Fruit fly (Drosophila melanogaster) ovary, adult (tissue): Measurements from ENCODE around the gene CG1532.

ENCODE experiments used
- CG17801 ChIP-seq: fragments of 200-800 bp; optimal IDR thresholded peaks from 2 replicates; lab custom pipeline; 2019; ENCODE audit warnings: missing biosample characterization, mild to moderate bottlenecking, missing genetic modification characterization, moderate library complexity; ENCODE audit not compliant: partially characterized antibody

The CG1532 gene

DNA sequence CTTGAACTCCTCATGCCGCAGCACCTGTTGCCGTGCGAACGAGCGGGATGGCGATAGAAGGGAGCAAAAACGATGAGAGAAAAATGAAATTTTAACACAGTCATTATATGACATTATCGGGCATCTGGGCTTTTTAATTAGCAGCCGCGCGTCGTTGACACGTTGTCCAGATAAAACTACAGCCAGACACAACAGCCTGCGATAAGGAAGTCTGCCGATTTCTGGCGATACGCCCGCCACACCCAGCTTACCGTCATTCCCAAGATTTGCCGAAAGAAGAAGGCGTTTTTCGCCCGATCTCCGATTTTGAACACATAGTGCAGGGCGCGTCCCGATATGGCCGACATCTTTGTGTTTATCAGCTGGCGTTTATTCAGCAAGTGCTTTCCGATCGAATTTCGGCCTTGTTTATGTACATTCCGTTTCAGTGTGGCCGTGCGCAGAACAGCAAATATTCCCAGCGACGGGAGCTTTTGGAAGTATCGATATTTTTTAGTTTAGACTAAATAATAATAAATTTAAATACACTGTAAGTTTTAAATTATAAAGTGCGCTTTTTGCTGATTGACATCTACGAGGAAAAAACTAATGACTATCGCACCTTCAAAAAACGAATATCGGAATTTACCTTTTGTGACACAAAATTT lies at the start of gene CG1532:
TSS of gene CG1532 (minus strand) at position 433 of the 647 bp plus-strand sequence.
- TF ChIP-seq CG17801 = peak; percentile 33

DNA sequence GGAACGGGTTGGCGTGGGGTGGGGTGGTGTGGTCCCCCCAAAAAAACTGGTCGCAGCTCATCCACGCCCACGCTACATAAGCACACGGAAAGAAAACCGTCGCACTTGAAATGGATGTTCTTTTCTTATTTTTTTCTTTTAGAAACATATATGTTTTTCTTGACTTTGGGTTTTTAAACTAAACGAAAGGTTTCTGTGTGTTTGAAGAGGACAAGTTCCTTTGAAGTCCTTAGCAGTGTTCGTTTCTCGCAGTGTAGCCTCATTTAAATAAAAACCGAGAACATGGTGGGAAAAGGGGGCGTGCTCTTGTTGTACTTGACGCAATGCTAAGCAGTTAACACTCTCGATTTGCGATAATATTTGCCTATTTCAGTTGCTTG lies 46.2 kb upstream of the CG1532 start:
- peak; percentile 67 for TF ChIP-seq CG17801

DNA sequence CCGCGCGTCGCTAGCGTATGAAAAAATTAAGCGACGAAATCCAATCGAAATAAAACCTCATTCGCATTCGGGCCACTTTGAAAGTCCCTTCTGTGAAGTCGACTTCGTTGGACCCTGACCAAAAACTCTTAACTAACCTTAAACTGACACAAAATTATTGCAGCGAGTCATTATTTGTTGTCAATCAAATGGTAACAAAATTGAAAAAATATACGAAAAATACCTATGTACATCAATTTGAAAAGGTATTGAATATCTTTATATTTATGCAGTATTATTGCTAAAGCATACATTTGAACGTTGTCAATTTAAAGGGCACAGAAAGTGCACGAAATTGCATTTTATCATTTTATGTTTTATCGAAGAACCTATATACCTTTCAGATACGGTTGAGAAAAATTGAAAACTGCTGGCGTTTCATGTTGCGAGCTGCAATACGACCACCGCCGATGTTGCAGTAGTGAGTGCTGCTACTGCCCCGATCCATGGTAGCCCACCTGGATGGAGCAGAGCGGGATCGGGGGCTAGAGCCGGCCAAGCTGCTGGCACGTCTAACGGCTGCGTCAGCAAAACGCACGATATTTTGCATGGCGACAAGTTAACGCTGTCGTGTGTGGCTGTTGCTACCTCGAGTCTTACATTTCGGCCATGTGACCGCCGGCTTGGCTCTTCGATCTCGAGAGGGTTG lies 45.6 kb upstream of the CG1532 start:
- peak; percentile 18 for TF ChIP-seq CG17801

DNA sequence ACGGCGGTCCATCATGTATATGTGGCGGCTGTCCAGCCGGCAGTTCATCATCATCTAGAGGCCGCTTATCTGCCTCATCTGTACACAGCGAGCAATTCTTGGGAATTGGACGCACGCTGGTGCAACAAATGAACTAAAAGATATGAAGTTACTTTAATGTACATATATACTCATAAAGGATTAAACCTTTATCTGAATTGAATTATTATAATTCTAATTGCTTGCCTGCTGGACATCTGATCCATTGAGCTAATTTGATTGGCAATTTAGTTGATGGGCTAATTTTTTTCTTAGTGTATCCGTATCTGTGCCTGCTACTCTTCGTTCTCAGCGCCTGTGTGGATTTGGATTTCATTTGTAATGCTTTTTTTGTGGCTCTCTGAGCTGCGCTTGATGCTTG lies 44.8 kb upstream of the CG1532 start:
- no peak for TF ChIP-seq CG17801

DNA sequence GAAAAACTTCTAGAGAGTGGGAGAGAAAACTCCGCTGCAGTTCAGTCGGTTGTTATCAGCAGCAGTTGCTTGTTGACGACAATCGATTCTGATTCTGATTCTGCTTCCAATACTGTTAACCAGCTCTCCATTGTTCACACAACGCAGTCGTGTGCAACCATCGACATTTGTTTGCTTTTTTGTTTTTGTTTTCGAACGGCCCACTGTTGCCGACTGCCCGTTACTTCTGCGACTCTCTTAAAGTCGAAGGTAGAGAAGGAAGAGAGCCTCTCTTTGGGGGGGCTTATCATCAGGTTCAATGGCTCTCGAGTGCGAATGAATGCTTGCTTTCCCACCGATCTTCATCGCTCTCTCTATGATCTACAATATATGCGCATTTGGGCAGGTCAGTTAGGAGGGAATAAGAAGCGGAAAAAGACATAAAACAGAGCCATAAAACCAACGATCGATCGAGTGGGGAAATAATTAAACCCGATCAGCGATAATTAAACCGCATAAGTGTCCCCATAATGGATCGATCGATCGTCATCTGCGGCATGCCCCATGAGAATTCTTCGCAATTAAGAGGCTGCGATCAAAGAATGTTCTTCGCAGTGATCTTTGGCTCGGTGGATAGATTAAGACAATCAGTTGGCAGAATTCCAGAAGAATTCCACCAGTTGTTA lies 43.7 kb upstream of the CG1532 start:
- TF ChIP-seq CG17801 = peak; percentile 78

DNA sequence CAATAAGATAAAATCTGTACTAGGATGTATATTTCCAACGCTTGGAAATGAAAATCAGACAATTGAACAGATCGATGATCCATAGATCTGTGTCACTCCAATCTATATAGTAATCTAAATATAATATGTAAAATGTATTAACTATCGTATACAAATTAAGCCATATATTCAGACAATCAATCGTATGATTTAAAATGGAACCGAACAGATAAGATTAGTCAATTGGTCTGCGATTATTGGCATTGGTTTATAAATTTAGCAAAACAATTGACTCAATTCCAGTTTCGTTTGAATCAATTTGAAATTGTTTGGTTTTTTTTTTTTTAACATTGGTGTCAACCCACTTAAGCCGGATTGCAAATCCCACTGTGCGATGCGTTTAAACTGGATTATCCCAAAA lies 39.7 kb upstream of the CG1532 start:
- TF ChIP-seq CG17801 = no peak

DNA sequence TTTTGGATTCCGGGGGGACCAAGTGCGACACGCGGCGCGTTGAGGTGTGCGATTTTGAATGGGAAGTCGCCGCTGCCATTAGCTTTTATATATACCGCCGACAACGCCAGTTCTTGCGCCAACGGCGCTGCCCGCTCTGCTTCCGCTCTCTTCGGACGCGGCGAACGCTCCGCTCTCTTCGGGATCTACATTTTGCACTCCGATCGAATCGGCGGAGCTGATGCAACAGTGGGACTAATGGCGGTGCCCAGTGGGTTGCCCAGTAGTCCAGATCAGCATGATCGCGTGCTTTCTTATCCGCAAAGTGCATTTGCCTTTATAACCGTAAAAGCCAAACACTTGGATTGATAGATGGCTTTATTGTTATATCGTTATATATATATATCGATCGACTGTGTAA lies 39.3 kb upstream of the CG1532 start, which contains the start of gene CG32512:
TSS of gene CG32512 (minus strand) at position 67 of the 400 bp plus-strand sequence.
- TF ChIP-seq CG17801 = no peak

DNA sequence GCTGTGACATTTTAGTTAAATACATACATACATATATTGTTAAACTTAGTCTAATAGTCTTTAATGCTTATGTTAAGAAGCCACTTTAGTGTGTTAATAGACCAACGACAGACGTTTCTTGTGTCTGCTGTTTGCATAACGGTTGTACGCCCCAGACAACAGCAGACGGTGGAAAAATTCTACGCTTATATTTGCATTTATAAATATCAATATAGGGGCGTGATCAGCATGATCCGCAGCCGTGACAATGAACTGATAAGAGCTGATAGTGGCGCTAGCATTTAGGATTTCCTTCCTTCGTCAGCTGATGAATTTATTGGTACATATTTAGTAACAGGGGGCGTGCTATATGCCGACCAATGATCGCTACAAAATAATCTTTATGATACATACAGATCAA lies 37.6 kb upstream of the CG1532 start:
- TF ChIP-seq CG17801 = no peak

DNA sequence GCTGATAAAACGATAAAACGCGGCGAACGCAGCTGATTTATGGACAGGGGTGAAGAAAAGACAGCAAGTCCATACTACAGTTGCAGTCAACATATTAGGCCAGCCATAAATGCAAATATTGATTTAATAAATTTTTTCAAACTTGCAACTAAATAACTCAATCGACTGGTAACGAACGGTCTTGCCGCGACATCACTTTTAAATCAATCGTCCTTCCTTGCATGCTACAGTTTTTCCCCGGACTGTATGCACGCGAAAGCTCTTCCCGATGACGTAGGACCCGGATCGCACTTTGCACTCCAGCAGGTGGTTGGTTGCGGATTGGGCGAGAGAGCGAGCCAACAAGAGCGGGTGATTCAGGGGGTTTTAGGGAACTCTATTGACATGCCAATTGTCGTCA lies 36.8 kb upstream of the CG1532 start:
- TF ChIP-seq CG17801 = peak; percentile 93

DNA sequence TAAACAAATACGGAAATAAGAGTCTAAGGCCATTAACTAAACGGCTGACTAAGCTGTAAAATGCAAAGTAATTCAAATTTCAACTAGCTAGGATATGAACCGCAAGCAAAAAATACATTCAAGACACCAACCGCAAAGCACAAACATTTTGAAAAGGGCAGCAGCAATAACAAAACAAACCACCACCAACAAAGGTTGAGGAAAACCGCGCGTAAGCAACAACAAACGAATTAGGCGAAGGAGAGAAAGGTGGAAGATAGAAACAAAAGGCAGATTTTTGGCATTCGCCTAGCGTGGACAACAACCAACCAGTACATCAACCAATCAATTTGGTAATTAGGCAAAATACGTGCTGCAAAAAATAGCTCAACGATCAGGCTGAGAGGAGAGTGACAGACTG lies 32.4 kb upstream of the CG1532 start:
- no peak for TF ChIP-seq CG17801

DNA sequence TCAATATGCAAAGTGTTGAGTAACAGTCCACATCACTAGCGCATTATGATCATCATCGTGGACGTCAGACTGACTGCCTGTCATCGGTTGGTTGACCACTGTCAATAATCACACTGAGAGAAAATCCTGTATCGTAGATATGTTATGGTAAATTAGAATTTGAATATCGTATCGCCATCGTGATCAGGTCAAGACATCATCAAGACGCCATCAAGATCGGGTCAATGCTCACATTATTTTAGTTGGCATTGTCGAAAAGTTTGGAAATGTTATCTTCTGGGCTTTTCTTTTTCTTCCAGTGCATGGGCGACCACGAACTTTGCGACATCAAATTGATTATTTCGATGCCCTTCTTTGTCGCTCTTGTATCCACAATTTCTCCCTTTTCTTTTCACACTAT lies 30.8 kb upstream of the CG1532 start:
- TF ChIP-seq CG17801 = no peak

DNA sequence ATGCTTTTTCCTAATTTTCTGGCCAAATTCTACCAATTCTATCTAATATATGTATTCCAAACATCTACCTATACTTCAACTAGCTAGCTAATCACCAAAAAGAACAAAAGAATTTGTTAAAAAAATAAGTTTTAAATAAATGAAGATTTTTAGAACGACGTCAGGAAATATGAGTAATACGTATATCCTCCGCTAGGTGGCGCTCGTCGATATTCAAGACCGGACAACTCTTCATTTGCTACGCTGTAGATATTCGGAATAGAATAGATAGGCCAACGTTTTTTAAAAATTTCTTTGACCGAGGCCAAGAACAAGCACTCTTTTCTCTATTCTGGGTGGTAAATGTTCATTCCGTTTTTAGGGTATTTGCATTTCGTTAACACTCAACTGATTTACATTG lies 30.3 kb upstream of the CG1532 start:
- no peak for TF ChIP-seq CG17801

DNA sequence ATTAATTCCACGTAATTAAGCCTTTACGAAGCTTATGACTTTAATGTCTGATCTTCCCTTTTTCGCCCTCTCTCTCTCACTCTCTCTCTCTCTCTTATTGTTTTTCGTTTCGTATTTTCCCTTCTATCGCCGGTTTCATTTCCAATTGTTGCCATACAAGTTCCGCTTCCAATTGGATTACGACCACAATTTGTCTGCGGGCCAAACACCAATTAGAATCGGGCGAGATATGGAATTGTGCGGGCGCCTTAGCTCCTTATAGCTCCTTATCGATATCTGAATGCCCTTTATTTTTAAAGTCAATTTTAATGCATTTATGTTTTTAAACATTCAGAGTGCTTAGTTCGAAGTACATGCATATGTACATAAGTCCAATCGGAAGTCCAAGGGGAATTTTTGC lies 28.6 kb upstream of the CG1532 start:
- TF ChIP-seq CG17801 = no peak

DNA sequence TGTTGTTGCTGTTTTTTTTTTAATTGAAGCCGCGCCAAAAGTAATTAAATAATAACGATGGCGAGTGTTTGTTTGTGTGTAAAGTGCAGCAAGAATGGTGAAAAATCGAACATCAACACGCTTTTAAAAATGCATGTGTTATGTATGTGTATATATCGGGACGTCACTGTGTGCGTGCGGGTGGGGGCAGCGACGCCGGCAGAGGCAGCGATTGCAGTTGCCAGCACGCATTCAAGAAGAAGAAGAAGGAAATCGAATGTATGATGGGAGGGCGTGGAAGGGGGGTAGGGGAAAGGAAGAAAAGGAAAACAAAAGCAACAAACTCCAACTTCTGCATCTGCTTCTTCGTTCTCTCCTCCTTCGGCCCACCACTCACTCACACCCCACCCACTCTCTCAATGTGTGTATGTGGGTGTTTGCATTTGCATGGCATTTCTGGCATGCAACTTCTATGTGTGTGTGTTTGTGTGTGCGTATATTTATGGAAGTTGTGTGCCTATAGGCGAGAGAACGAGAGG lies 26.9 kb upstream of the CG1532 start:
- peak; percentile 25 for TF ChIP-seq CG17801

DNA sequence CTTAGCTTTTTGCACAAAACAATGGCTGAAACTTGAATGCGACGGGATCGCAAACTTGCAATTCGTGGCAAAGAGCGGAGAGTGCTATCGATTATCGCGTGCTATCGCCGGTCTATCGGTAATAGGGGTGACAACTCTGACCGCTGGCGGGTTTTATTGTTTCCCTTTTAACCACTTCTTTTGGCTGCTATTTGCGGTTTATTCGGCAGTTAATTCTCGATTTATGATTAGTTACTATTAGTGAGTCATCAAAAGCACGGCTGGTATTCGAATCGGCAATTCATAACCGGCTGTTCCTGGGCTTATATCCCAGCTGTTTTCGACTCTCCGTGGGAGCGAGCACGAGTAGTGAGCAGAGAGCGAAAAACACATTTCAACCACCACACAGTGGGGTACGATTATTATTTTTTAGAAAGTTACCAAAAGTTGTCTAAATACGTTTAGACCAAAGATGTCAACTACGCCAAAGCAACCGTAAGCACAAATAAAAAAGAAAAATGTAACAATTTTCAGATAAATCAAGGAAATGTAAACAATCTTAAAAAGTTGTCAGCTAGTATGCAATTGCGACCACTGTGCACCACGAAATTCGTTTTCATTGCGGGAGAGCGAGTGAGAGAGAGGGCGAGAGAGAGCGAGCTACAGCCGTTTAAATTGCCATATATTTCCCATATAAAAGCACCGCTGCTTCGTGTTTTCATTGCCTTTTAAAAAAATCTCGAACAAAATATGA lies 25.9 kb upstream of the CG1532 start, which contains the start of the genes Stt3A and bves:
TSS of gene Stt3A (minus strand) at position 89 of the 733 bp plus-strand sequence.
TSS of gene bves (plus strand) at position 115 of the 733 bp plus-strand sequence.
- peak; percentile 97 for TF ChIP-seq CG17801

DNA sequence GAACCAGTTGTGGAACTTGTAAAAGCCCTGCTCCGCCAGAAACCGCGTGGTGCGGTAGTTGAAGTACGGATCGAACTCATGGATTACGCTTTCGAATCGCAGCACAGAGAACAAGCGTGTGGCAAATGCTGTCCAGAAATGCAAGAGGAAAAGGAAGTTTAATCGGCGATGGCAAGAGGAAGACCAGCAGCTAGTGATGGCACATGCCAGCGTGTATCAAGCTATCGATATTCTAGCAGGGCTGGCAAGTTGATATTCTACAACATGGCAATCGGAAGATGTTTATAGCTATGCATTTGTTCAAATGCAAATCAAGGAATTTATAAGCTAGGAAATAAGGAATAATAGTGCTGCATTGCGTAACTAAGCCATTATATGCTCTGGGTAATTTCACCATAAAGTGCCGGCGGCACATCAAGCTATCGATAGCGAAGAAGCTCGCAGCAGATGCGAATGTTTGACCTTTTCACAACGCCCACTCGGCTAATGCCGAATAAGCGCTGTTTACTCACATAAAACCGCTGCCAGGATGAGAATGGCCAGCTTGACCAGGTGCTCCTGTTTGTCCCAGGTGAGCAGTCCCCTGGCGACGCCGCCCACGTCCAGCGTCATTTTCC lies 25.0 kb upstream of the CG1532 start:
- TF ChIP-seq CG17801 = peak; percentile 87
